Worm (Caenorhabditis elegans) whole organism, L1 larva: ENCODE measurements around the gene htz-1.

Experiments used
- C16A3.4 ChIP-seq: fragments of 150-350 bp; optimal IDR thresholded peaks from 2 replicates; lab custom pipeline; 2014; ENCODE audit warnings: missing biosample characterization, missing genetic modification characterization
- ama-1 ChIP-seq: fragments of 150-350 bp; optimal IDR thresholded peaks from 2 replicates; lab custom pipeline; 2014
- blmp-1 ChIP-seq: fragments of 150-350 bp; optimal IDR thresholded peaks from 2 replicates; lab custom pipeline; 2014; ENCODE audit warnings: missing biosample characterization, missing genetic modification characterization
- ceh-8 ChIP-seq: fragments of 200-800 bp; sonication (Bioruptor generic); optimal IDR thresholded peaks from 2 replicates; lab custom pipeline; 2018; ENCODE audit warnings: mild to moderate bottlenecking, missing genetic modification characterization, moderate library complexity, missing compliant biosample characterization
- ces-1 ChIP-seq: fragments of 150-350 bp; optimal IDR thresholded peaks from 2 replicates; lab custom pipeline; 2014; ENCODE audit warnings: missing biosample characterization, missing genetic modification reagents, missing genetic modification characterization
- dpl-1 ChIP-seq, 3 experiments: fragments of 150-350 bp in 2 of 3; sonication (generic microtip) in 1 of 3; optimal IDR thresholded peaks; 2 replicates each; lab custom pipeline; 2014 to 2017; ENCODE audit warnings: missing biosample characterization in 3 of 3, missing genetic modification characterization in 3 of 3, missing genetic modification reagents in 3 of 3
- efl-1 ChIP-seq, 4 experiments: fragments of 150-350 bp; optimal IDR thresholded peaks in 3 of 4; peaks in 1 of 4; 1 replicate in 1 of 4; 2 replicates in 3 of 4; lab custom pipeline; 2014; ENCODE audit warnings: missing biosample characterization in 2 of 4, missing genetic modification characterization in 2 of 4, missing genetic modification reagents in 2 of 4
- egl-13 ChIP-seq: sonication (generic microtip); optimal IDR thresholded peaks from 2 replicates; lab custom pipeline; 2016; ENCODE audit warnings: missing genotype, missing genetic modification reagents, missing genetic modification characterization, missing compliant biosample characterization
- elt-3 ChIP-seq, 6 experiments: fragments of 150-350 bp in 1 of 6; sonication (generic microtip); optimal IDR thresholded peaks; 2 replicates each; lab custom pipeline; 2017 to 2018; ENCODE audit warnings: missing biosample characterization in 6 of 6, missing genetic modification characterization in 6 of 6, inconsistent platforms in 1 of 6
- fkh-10 ChIP-seq: sonication (generic microtip); optimal IDR thresholded peaks from 2 replicates; lab custom pipeline; 2017; ENCODE audit warnings: missing biosample characterization, missing genetic modification reagents, missing genetic modification characterization
- fkh-8 ChIP-seq: sonication (generic microtip); optimal IDR thresholded peaks from 2 replicates; lab custom pipeline; 2016; ENCODE audit warnings: mild to moderate bottlenecking, missing genetic modification characterization, missing compliant biosample characterization
- grh-1 ChIP-seq: fragments of 200-800 bp; sonication (Bioruptor generic); IDR thresholded peaks from 2 replicates; pipeline ENCODE4 v1.3.6; 2022; ENCODE audit warnings: missing genetic modification reagents, missing genetic modification characterization, missing compliant biosample characterization
- hpl-2 ChIP-seq: fragments of 150-350 bp; optimal IDR thresholded peaks from 2 replicates; lab custom pipeline; 2014; ENCODE audit warnings: missing biosample characterization, missing genetic modification reagents, missing genetic modification characterization
- irx-1 ChIP-seq: sonication (generic microtip); optimal IDR thresholded peaks from 2 replicates; lab custom pipeline; 2016; ENCODE audit warnings: missing genetic modification characterization, missing compliant biosample characterization
- isw-1 ChIP-seq: fragments of 200-800 bp; sonication (Bioruptor generic); IDR thresholded peaks from 2 replicates; pipeline ENCODE4 v1.3.6; 2022; ENCODE audit warnings: missing genetic modification characterization, missing compliant biosample characterization
- lin-14 ChIP-seq: fragments of 200-800 bp; sonication (Bioruptor generic); optimal IDR thresholded peaks from 2 replicates; lab custom pipeline; 2018; ENCODE audit warnings: mild to moderate bottlenecking, missing genetic modification characterization, moderate library complexity, missing compliant biosample characterization
- lin-35 ChIP-seq, 2 experiments: fragments of 150-350 bp; optimal IDR thresholded peaks; 2 replicates each; lab custom pipeline; 2014; ENCODE audit warnings: missing biosample characterization in 2 of 2, missing genetic modification characterization in 2 of 2, missing genetic modification reagents in 2 of 2
- lir-3 ChIP-seq: sonication (generic microtip); optimal IDR thresholded peaks from 2 replicates; lab custom pipeline; 2016; ENCODE audit warnings: mild to moderate bottlenecking, missing genetic modification characterization, moderate library complexity, missing compliant biosample characterization; ENCODE audit not compliant: poor library complexity
- lsy-2 ChIP-seq, 2 experiments: fragments of 150-350 bp; optimal IDR thresholded peaks; 2 replicates each; lab custom pipeline; 2014; ENCODE audit warnings: missing biosample characterization in 2 of 2, missing genetic modification characterization in 2 of 2
- mef-2 ChIP-seq: fragments of 150-350 bp; optimal IDR thresholded peaks from 2 replicates; lab custom pipeline; 2014; ENCODE audit warnings: missing biosample characterization, missing genetic modification characterization
- mep-1 ChIP-seq: fragments of 150-350 bp; optimal IDR thresholded peaks from 2 replicates; lab custom pipeline; 2014; ENCODE audit warnings: missing biosample characterization, missing genetic modification characterization
- nhr-19 ChIP-seq: fragments of 200-800 bp; sonication (Bioruptor generic); conservative IDR thresholded peaks from 2 replicates; pipeline ENCODE4 v1.3.6; 2022; ENCODE audit warnings: missing genetic modification characterization, missing compliant biosample characterization
- nhr-47 ChIP-seq: sonication (generic microtip); optimal IDR thresholded peaks from 2 replicates; lab custom pipeline; 2016; ENCODE audit warnings: mild to moderate bottlenecking, missing genetic modification characterization, moderate library complexity, missing compliant biosample characterization
- nhr-71 ChIP-seq: sonication (generic microtip); optimal IDR thresholded peaks from 2 replicates; lab custom pipeline; 2016; ENCODE audit warnings: mild to moderate bottlenecking, missing genetic modification characterization, moderate library complexity, missing compliant biosample characterization
- nhr-85 ChIP-seq: sonication (generic microtip); peaks from one replicate; lab custom pipeline; 2016; ENCODE audit warnings: missing genetic modification characterization, inconsistent platforms, missing compliant biosample characterization
- nhr-90 ChIP-seq: sonication (generic microtip); optimal IDR thresholded peaks from 2 replicates; lab custom pipeline; 2016; ENCODE audit warnings: mild to moderate bottlenecking, missing genetic modification characterization, missing compliant biosample characterization; ENCODE audit not compliant: poor library complexity
- pag-3 ChIP-seq: sonication (generic microtip); optimal IDR thresholded peaks from 2 replicates; lab custom pipeline; 2017; ENCODE audit warnings: missing genetic modification characterization, mild to moderate bottlenecking, missing compliant biosample characterization, antibody characterized with exemption, borderline replicate concordance; ENCODE audit not compliant: insufficient read depth
- pax-3 ChIP-seq: fragments of 200-800 bp; sonication (Bioruptor generic); optimal IDR thresholded peaks from 2 replicates; lab custom pipeline; 2018; ENCODE audit warnings: mild to moderate bottlenecking, missing genetic modification characterization, moderate library complexity, missing compliant biosample characterization
- rnt-1 ChIP-seq: sonication (generic microtip); optimal IDR thresholded peaks from 2 replicates; lab custom pipeline; 2016; ENCODE audit warnings: mild to moderate bottlenecking, missing genetic modification characterization, moderate library complexity, missing compliant biosample characterization
- skn-1 ChIP-seq: fragments of 150-350 bp; optimal IDR thresholded peaks from 2 replicates; lab custom pipeline; 2014; ENCODE audit warnings: missing biosample characterization, missing genetic modification characterization
- snu-23 ChIP-seq: sonication (generic microtip); optimal IDR thresholded peaks from 2 replicates; lab custom pipeline; 2016; ENCODE audit warnings: missing genetic modification characterization, missing compliant biosample characterization
- sox-4 ChIP-seq: sonication (generic microtip); optimal IDR thresholded peaks from 2 replicates; lab custom pipeline; 2016; ENCODE audit warnings: missing genetic modification characterization, missing compliant biosample characterization
- sup-37 ChIP-seq: fragments of 200-800 bp; sonication (Bioruptor generic); optimal IDR thresholded peaks from 2 replicates; lab custom pipeline; 2018; ENCODE audit warnings: mild to moderate bottlenecking, missing genetic modification characterization, missing compliant biosample characterization
- swsn-7 ChIP-seq: sonication (generic microtip); optimal IDR thresholded peaks from 2 replicates; lab custom pipeline; 2016; ENCODE audit warnings: missing genetic modification characterization, missing compliant biosample characterization
- tbx-2 ChIP-seq: sonication (generic microtip); optimal IDR thresholded peaks from 2 replicates; lab custom pipeline; 2016; ENCODE audit warnings: missing genetic modification characterization, missing compliant biosample characterization
- unc-130 ChIP-seq: fragments of 150-350 bp; optimal IDR thresholded peaks from 2 replicates; lab custom pipeline; 2017; ENCODE audit warnings: missing biosample characterization, missing genetic modification characterization, inconsistent platforms
- unc-30 ChIP-seq: sonication (generic microtip); optimal IDR thresholded peaks from 2 replicates; lab custom pipeline; 2017; ENCODE audit warnings: missing biosample characterization, missing genetic modification characterization
- unc-98 ChIP-seq: fragments of 200-800 bp; sonication (Bioruptor generic); IDR thresholded peaks from 2 replicates; pipeline ENCODE4 v1.3.6; 2022; ENCODE audit warnings: missing genetic modification characterization, missing compliant biosample characterization
- xbp-1 ChIP-seq: sonication (generic microtip); optimal IDR thresholded peaks from 2 replicates; lab custom pipeline; 2016; ENCODE audit warnings: missing genetic modification characterization, missing compliant biosample characterization
- zag-1 ChIP-seq: fragments of 150-350 bp; optimal IDR thresholded peaks from 2 replicates; lab custom pipeline; 2014; ENCODE audit warnings: missing biosample characterization, missing genetic modification characterization
- ztf-4 ChIP-seq: fragments of 150-350 bp; optimal IDR thresholded peaks from 2 replicates; lab custom pipeline; 2014; ENCODE audit warnings: missing biosample characterization, missing genetic modification characterization

htz-1 gene

ce11 chrIV:4468046-4468727, 22.2 kb downstream of the htz-1 start (continued):
- TF ChIP-seq unc-30 (no peak), ces-1 (GFP tag; lab: Kevin White, UChicago) (no peak), hpl-2 (GFP tag; lab: Kevin White, UChicago) (no peak), lin-14 (GFP tag; lab: Kevin White, UChicago) (peak; percentile 38), nhr-19 (GFP tag; lab: Robert Waterston, UW) (peak; percentile 29), nhr-71 (tag; lab: Kevin White, UChicago) (peak; percentile 56), pax-3 (tag; lab: Kevin White, UChicago) (peak; percentile 28), sox-4 (tag; lab: Kevin White, UChicago) (no peak), nhr-90 (tag; lab: Kevin White, UChicago) (peak; percentile 56), nhr-47 (tag; lab: Kevin White, UChicago) (peak; percentile 33), swsn-7 (tag; lab: Kevin White, UChicago) (peak; percentile 19), nhr-85 (tag; lab: Kevin White, UChicago) (peak; percentile 50), lin-35 (GFP tag; optimal IDR thresholded peaks at IDR 0.05; lab: Kevin White, UChicago) (peak in 1 of 2 experiments; percentile 27), elt-3 (tag; optimal IDR thresholded peaks at IDR 0.05; lab: Kevin White, UChicago) (no peak), ceh-8 (peak; percentile 7), sup-37 (GFP tag; lab: Kevin White, UChicago) (peak; percentile 42), fkh-8 (peak; percentile 24), C16A3.4 (tag; lab: Kevin White, UChicago) (peak; percentile 1), egl-13 (no peak)

ce11 chrIV:4469055-4469454, 23.0 kb downstream of the htz-1 start:
- TF ChIP-seq pag-3 (tag; lab: Kevin White, UChicago): no peak
- no peak for TF ChIP-seq efl-1 (optimal IDR thresholded peaks at IDR 0.05; lab: Kevin White, UChicago)
- peak in 1 of 2 experiments; percentile 86 for TF ChIP-seq efl-1 (GFP tag; optimal IDR thresholded peaks at IDR 0.05 in 1 of 2; lab: Kevin White, UChicago)

- TF ChIP-seq unc-130 (tag; lab: Kevin White, UChicago) (no peak), nhr-85 (tag; lab: Kevin White, UChicago) (peak; percentile 71), zag-1 (no peak), mep-1 (tag; lab: Kevin White, UChicago) (peak; percentile 39), nhr-19 (GFP tag; lab: Robert Waterston, UW) (peak; percentile 79), lin-14 (GFP tag; lab: Kevin White, UChicago) (peak; percentile 94), swsn-7 (tag; lab: Kevin White, UChicago) (peak; percentile 64), isw-1 (GFP tag; lab: Robert Waterston, UW) (peak; percentile 41), tbx-2 (tag; lab: Kevin White, UChicago) (peak; percentile 63), C16A3.4 (tag; lab: Kevin White, UChicago) (peak; percentile 59), rnt-1 (tag; lab: Kevin White, UChicago) (peak; percentile 61), fkh-8 (peak; percentile 91), ces-1 (GFP tag; lab: Kevin White, UChicago) (no peak), egl-13 (peak; percentile 65), snu-23 (GFP tag; lab: Kevin White, UChicago) (peak; percentile 78), lir-3 (peak; percentile 31), xbp-1 (peak; percentile 30), fkh-10 (GFP tag; lab: Kevin White, UChicago) (peak; percentile 85), ama-1 (peak; percentile 56), mef-2 (peak; percentile 3), lin-35 (GFP tag; optimal IDR thresholded peaks at IDR 0.05; lab: Kevin White, UChicago) (peak; percentile 70 to 72), lsy-2 (tag; optimal IDR thresholded peaks at IDR 0.05; lab: Kevin White, UChicago) (peak; percentile 61 to 86), ztf-4 (tag; lab: Kevin White, UChicago) (peak; percentile 55), nhr-71 (tag; lab: Kevin White, UChicago) (peak; percentile 84), irx-1 (tag; lab: Kevin White, UChicago) (peak; percentile 28), dpl-1 (GFP tag; optimal IDR thresholded peaks at IDR 0.05; lab: Kevin White, UChicago) (peak; percentile 39 to 49 (median 40)), efl-1 (optimal IDR thresholded peaks at IDR 0.05; lab: Kevin White, UChicago) (peak; percentile 27 to 46), efl-1 (GFP tag; optimal IDR thresholded peaks at IDR 0.05 in 1 of 2; lab: Kevin White, UChicago) (peak; percentile 40 to 92), blmp-1 (tag; lab: Kevin White, UChicago) (no peak), unc-98 (GFP tag; lab: Robert Waterston, UW) (0 out of 2 replicates have a peak, but pooled peaks have one; percentile 26), nhr-90 (tag; lab: Kevin White, UChicago) (peak; percentile 44), skn-1 (tag; lab: Kevin White, UChicago) (peak; percentile 12), grh-1 (GFP tag; lab: Robert Waterston, UW) (no peak)
Measured at ce11 chrIV:4469770-4470709, 24.0 kb downstream of the htz-1 start.
